Fruit fly (Drosophila melanogaster) ovary, adult (tissue): ENCODE data around the gene Scr.

Source experiments
- CG17801 ChIP-seq: fragments of 200-800 bp; optimal IDR thresholded peaks from 2 replicates; lab custom pipeline; 2019; ENCODE audit warnings: missing biosample characterization, mild to moderate bottlenecking, missing genetic modification characterization, moderate library complexity; ENCODE audit not compliant: partially characterized antibody

Gene Scr

dm6 chr3R:6849866-6850265 is at the start of gene Scr:
Scr (minus strand) TSS chr3R:6849981.
- no peak for TF ChIP-seq CG17801

dm6 chr3R:6898922-6899321 is 49.1 kb upstream of the Scr start:
- no peak for TF ChIP-seq CG17801

dm6 chr3R:6893137-6893578 is 43.4 kb upstream of the Scr start:
- TF ChIP-seq CG17801, result no peak

dm6 chr3R:6888795-6889194 is 39.0 kb upstream of the Scr start:
- no peak for TF ChIP-seq CG17801

dm6 chr3R:6885182-6885789 is 35.5 kb upstream of the Scr start:
- no peak for TF ChIP-seq CG17801

dm6 chr3R:6881264-6882014 is 31.7 kb upstream of the Scr start:
- no peak for TF ChIP-seq CG17801

dm6 chr3R:6870836-6871235 is 21.1 kb upstream of the Scr start:
- TF ChIP-seq CG17801, result no peak

dm6 chr3R:6869297-6869696 is 19.5 kb upstream of the Scr start:
- TF ChIP-seq CG17801, result no peak

dm6 chr3R:6868212-6868611 is 18.4 kb upstream of the Scr start:
- no peak for TF ChIP-seq CG17801

- TF ChIP-seq CG17801, result no peak
Observed at dm6 chr3R:6863769-6864393, 14.1 kb upstream of the Scr start, which contains the start of gene ftz. ftz (plus strand) TSS chr3R:6864324.

- no peak for TF ChIP-seq CG17801
Observed at dm6 chr3R:6862577-6862976, 12.8 kb upstream of the Scr start.

dm6 chr3R:6860042-6860441 is 10.3 kb upstream of the Scr start:
- no peak for TF ChIP-seq CG17801

dm6 chr3R:6858997-6859396 is 9.2 kb upstream of the Scr start:
- no peak for TF ChIP-seq CG17801

dm6 chr3R:6857425-6857824 is 7.6 kb upstream of the Scr start:
- TF ChIP-seq CG17801, result no peak

- TF ChIP-seq CG17801, result no peak
Observed at dm6 chr3R:6854296-6854695, 4.5 kb upstream of the Scr start.

- TF ChIP-seq CG17801, result no peak
Observed at dm6 chr3R:6853672-6854071, 3.9 kb upstream of the Scr start.

dm6 chr3R:6853002-6853401 is 3.2 kb upstream of the Scr start:
- no peak for TF ChIP-seq CG17801

- TF ChIP-seq CG17801, result no peak
Observed at dm6 chr3R:6848595-6848994, 1.2 kb downstream of the Scr start.
